Fruit fly (Drosophila melanogaster) whole organism, prepupa: ENCODE data around the gene ppl.

ENCODE experiments used
- Blimp-1 ChIP-seq: fragments of 200-800 bp; sonication (Bioruptor generic); optimal IDR thresholded peaks from 3 replicates; lab custom pipeline; 2017; ENCODE audit warnings: missing biosample characterization, missing genetic modification characterization, mild to moderate bottlenecking, moderate library complexity, missing genetic modification reagents
- CG10631 ChIP-seq: fragments of 200-800 bp; sonication (Bioruptor generic); optimal IDR thresholded peaks from 2 replicates; lab custom pipeline; 2016; ENCODE audit warnings: missing biosample characterization, missing genetic modification characterization
- CG10669 ChIP-seq: fragments of 200-800 bp; sonication (Bioruptor generic); optimal IDR thresholded peaks from 3 replicates; lab custom pipeline; 2018; ENCODE audit warnings: missing biosample characterization, mild to moderate bottlenecking, missing genetic modification characterization, moderate library complexity
- CG11294 ChIP-seq: fragments of 200-800 bp; sonication (Bioruptor generic); IDR thresholded peaks from 2 replicates; pipeline ENCODE4 v1.3.6; 2022; ENCODE audit warnings: missing biosample characterization, missing genetic modification characterization
- CG11762 ChIP-seq: fragments of 200-800 bp; sonication (Bioruptor generic); optimal IDR thresholded peaks from 3 replicates; lab custom pipeline; 2016; ENCODE audit warnings: missing biosample characterization, missing genetic modification characterization; ENCODE audit not compliant: insufficient read depth
- CG11902 ChIP-seq: fragments of 200-800 bp; sonication (Bioruptor generic); optimal IDR thresholded peaks from 3 replicates; lab custom pipeline; 2016; ENCODE audit warnings: missing biosample characterization, missing genetic modification characterization
- CG1621 ChIP-seq: fragments of 200-800 bp; sonication (Bioruptor generic); optimal IDR thresholded peaks from 3 replicates; lab custom pipeline; 2018; ENCODE audit warnings: missing biosample characterization, mild to moderate bottlenecking, missing genetic modification characterization
- CG16779 ChIP-seq: fragments of 200-800 bp; sonication (Bioruptor generic); optimal IDR thresholded peaks from 3 replicates; lab custom pipeline; 2017; ENCODE audit warnings: missing biosample characterization, mild to moderate bottlenecking, missing genetic modification characterization
- CG3032 ChIP-seq: fragments of 200-800 bp; optimal IDR thresholded peaks from 2 replicates; lab custom pipeline; 2019; ENCODE audit warnings: missing biosample characterization, mild to moderate bottlenecking, missing genetic modification characterization, moderate library complexity
- CG31627 ChIP-seq: fragments of 200-800 bp; sonication (Bioruptor generic); optimal IDR thresholded peaks from 3 replicates; lab custom pipeline; 2016; ENCODE audit warnings: missing biosample characterization, missing genetic modification characterization
- CG32006 ChIP-seq: fragments of 200-800 bp; sonication (Bioruptor generic); optimal IDR thresholded peaks from 3 replicates; lab custom pipeline; 2017; ENCODE audit warnings: missing biosample characterization, mild to moderate bottlenecking, missing genetic modification characterization
- CG34406 ChIP-seq: fragments of 200-800 bp; sonication (Bioruptor generic); optimal IDR thresholded peaks from 3 replicates; lab custom pipeline; 2016; ENCODE audit warnings: missing biosample characterization, missing genetic modification characterization
- CG6163 ChIP-seq: fragments of 200-800 bp; sonication (Bioruptor generic); IDR thresholded peaks from 3 replicates; pipeline ENCODE4 v1.3.6; 2022; ENCODE audit warnings: missing biosample characterization, missing genetic modification characterization
- CG6792 ChIP-seq: fragments of 200-800 bp; sonication (Bioruptor generic); optimal IDR thresholded peaks from 3 replicates; lab custom pipeline; 2016; ENCODE audit warnings: missing biosample characterization, missing genetic modification characterization
- CG6854 ChIP-seq: fragments of 200-800 bp; sonication (Bioruptor generic); optimal IDR thresholded peaks from 2 replicates; lab custom pipeline; 2017; ENCODE audit warnings: missing biosample characterization, mild to moderate bottlenecking, missing genetic modification characterization
- CG7368 ChIP-seq: fragments of 200-800 bp; sonication (Bioruptor generic); optimal IDR thresholded peaks from 3 replicates; lab custom pipeline; 2016; ENCODE audit warnings: missing biosample characterization, missing genetic modification characterization
- CG8319 ChIP-seq: fragments of 200-800 bp; sonication (Bioruptor generic); optimal IDR thresholded peaks from 3 replicates; lab custom pipeline; 2016; ENCODE audit warnings: missing biosample characterization, missing genetic modification characterization
- Eip93F ChIP-seq: fragments of 200-800 bp; sonication (Bioruptor generic); optimal IDR thresholded peaks from 2 replicates; lab custom pipeline; 2016; ENCODE audit warnings: missing biosample characterization, mild to moderate bottlenecking, missing genetic modification characterization
- Ets21C ChIP-seq: fragments of 200-800 bp; sonication (Bioruptor generic); optimal IDR thresholded peaks from 3 replicates; lab custom pipeline; 2016; ENCODE audit warnings: missing biosample characterization, missing genetic modification characterization
- Gug ChIP-seq: fragments of 200-800 bp; sonication (Bioruptor generic); IDR thresholded peaks from 2 replicates; pipeline ENCODE4 v1.3.6; 2022; ENCODE audit warnings: missing biosample characterization, missing genetic modification characterization
- Hr38 ChIP-seq: sonication (Bioruptor generic); optimal IDR thresholded peaks from 2 replicates; lab custom pipeline; 2016; ENCODE audit warnings: missing biosample characterization, missing genetic modification characterization
- Hr39 ChIP-seq: fragments of 200-800 bp; sonication (Bioruptor generic); optimal IDR thresholded peaks from 2 replicates; lab custom pipeline; 2016; ENCODE audit warnings: missing biosample characterization, missing genetic modification characterization
- Hr4 ChIP-seq: fragments of 200-800 bp; sonication (Bioruptor generic); optimal IDR thresholded peaks from 3 replicates; lab custom pipeline; 2016; ENCODE audit warnings: missing biosample characterization, missing genetic modification characterization
- Lpt ChIP-seq: fragments of 200-800 bp; sonication (Bioruptor generic); optimal IDR thresholded peaks from 3 replicates; lab custom pipeline; 2016; ENCODE audit warnings: missing biosample characterization, missing genetic modification characterization
- Met ChIP-seq: fragments of 200-800 bp; sonication (Bioruptor generic); optimal IDR thresholded peaks from 3 replicates; lab custom pipeline; 2016; ENCODE audit warnings: missing biosample characterization, missing genetic modification characterization
- OdsH ChIP-seq: fragments of 200-800 bp; sonication (Bioruptor generic); optimal IDR thresholded peaks from 3 replicates; lab custom pipeline; 2016; ENCODE audit warnings: missing biosample characterization, missing genetic modification characterization
- Smox ChIP-seq: fragments of 200-800 bp; sonication (Bioruptor generic); optimal IDR thresholded peaks from 3 replicates; lab custom pipeline; 2016; ENCODE audit warnings: missing biosample characterization, missing genetic modification characterization
- Sox14 ChIP-seq: fragments of 200-800 bp; sonication (Bioruptor generic); optimal IDR thresholded peaks from 3 replicates; lab custom pipeline; 2016; ENCODE audit warnings: missing biosample characterization, missing genetic modification characterization
- Sox15 ChIP-seq: fragments of 200-800 bp; sonication (Bioruptor generic); optimal IDR thresholded peaks from 3 replicates; lab custom pipeline; 2016; ENCODE audit warnings: missing biosample characterization, missing genetic modification characterization
- cyc ChIP-seq: fragments of 200-800 bp; sonication (Bioruptor generic); optimal IDR thresholded peaks from 3 replicates; lab custom pipeline; 2016; ENCODE audit warnings: missing biosample characterization, missing genetic modification characterization
- dac ChIP-seq: fragments of 200-800 bp; sonication (Bioruptor generic); optimal IDR thresholded peaks from 2 replicates; lab custom pipeline; 2017; ENCODE audit warnings: missing biosample characterization, mild to moderate bottlenecking, missing genetic modification characterization
- dsx ChIP-seq: fragments of 200-800 bp; optimal IDR thresholded peaks from 3 replicates; lab custom pipeline; 2019; ENCODE audit warnings: missing biosample characterization, mild to moderate bottlenecking, missing genetic modification characterization, moderate library complexity; ENCODE audit not compliant: poor library complexity, severe bottlenecking
- eg ChIP-seq: fragments of 200-800 bp; sonication (Bioruptor generic); IDR thresholded peaks from 3 replicates; pipeline ENCODE4 v1.3.6; 2022; ENCODE audit warnings: missing biosample characterization, missing genetic modification characterization
- esn ChIP-seq: fragments of 200-800 bp; sonication (Bioruptor generic); optimal IDR thresholded peaks from 2 replicates; lab custom pipeline; 2016; ENCODE audit warnings: missing biosample characterization, mild to moderate bottlenecking, missing genetic modification characterization, moderate library complexity
- fd85E ChIP-seq: fragments of 200-800 bp; sonication (Bioruptor generic); optimal IDR thresholded peaks from 3 replicates; lab custom pipeline; 2016; ENCODE audit warnings: missing biosample characterization, missing genetic modification characterization
- fkh ChIP-seq: fragments of 200-800 bp; sonication (Bioruptor generic); optimal IDR thresholded peaks from 3 replicates; lab custom pipeline; 2017; ENCODE audit warnings: missing biosample characterization, mild to moderate bottlenecking, missing genetic modification characterization, moderate library complexity
- lz ChIP-seq: fragments of 200-800 bp; sonication (Bioruptor generic); optimal IDR thresholded peaks from 3 replicates; lab custom pipeline; 2016; ENCODE audit warnings: missing biosample characterization, missing genetic modification characterization
- net ChIP-seq: fragments of 200-800 bp; sonication (Bioruptor generic); optimal IDR thresholded peaks from 3 replicates; lab custom pipeline; 2016; ENCODE audit warnings: missing biosample characterization, missing genetic modification characterization
- pdm3 ChIP-seq: fragments of 200-800 bp; sonication (Bioruptor generic); optimal IDR thresholded peaks from 3 replicates; lab custom pipeline; 2016; ENCODE audit warnings: missing biosample characterization, missing genetic modification characterization
- salr ChIP-seq, 2 experiments: fragments of 200-800 bp; sonication (Bioruptor generic); optimal IDR thresholded peaks; 3 replicates each; lab custom pipeline; 2016 to 2018; ENCODE audit warnings: missing biosample characterization in 2 of 2, missing genetic modification characterization in 2 of 2, mild to moderate bottlenecking in 1 of 2
- ss ChIP-seq, 2 experiments: fragments of 200-800 bp; sonication (Bioruptor generic); optimal IDR thresholded peaks; 2 replicates in 1 of 2; 3 replicates in 1 of 2; lab custom pipeline; 2017 to 2018; ENCODE audit warnings: mild to moderate bottlenecking in 2 of 2, missing biosample characterization in 2 of 2, missing genetic modification characterization in 2 of 2, moderate library complexity in 1 of 2
- topi ChIP-seq: fragments of 200-800 bp; sonication (Bioruptor generic); optimal IDR thresholded peaks from 3 replicates; lab custom pipeline; 2016; ENCODE audit warnings: missing biosample characterization, missing genetic modification characterization
- vri ChIP-seq: fragments of 200-800 bp; sonication (Bioruptor generic); optimal IDR thresholded peaks from 3 replicates; lab custom pipeline; 2016; ENCODE audit warnings: missing biosample characterization, mild to moderate bottlenecking, missing genetic modification characterization

Gene ppl

DNA sequence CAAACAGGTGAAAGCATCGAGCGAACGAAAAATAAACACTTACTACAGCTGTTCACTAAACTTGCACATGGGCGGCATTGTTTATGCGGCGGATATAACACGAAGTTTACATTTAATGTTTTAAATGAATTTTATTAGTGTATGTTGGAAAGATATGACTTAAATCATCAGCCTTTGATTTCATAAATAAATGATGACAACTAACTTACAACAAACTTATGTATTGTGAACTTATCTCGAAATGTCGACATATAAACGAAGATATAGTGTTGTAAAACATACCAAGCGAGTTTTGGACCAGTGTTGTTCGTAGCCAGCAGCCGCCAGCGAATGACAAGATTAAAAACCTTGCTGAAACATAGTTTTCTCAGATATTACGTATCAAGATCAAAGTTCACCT lies 23.1 kb upstream of the ppl start, which contains the start of the genes CG11309 and CG7632 (continued):
- peak; percentile 78 for TF ChIP-seq Hr38 (GFP tag; lab: Kevin White, UChicago)
- peak; percentile 98 for TF ChIP-seq Eip93F (GFP tag; lab: Kevin White, UChicago)
- TF ChIP-seq dac: peak; percentile 98
- TF ChIP-seq Lpt: peak; percentile 99
- TF ChIP-seq CG11294 (GFP tag; lab: Robert Waterston, UW): peak; percentile 98
- peak; percentile 99 for TF ChIP-seq Sox14 (GFP tag; lab: Kevin White, UChicago)
- TF ChIP-seq Ets21C (GFP tag; lab: Kevin White, UChicago): peak; percentile 98
- TF ChIP-seq Hr39 (GFP tag; lab: Kevin White, UChicago): peak; percentile 98
- TF ChIP-seq fd85E: peak; percentile 97
- peak; percentile 97 for TF ChIP-seq fkh (GFP tag; lab: Kevin White, UChicago)
- peak; percentile 99 to 100 for TF ChIP-seq ss (GFP tag; optimal IDR thresholded peaks at IDR 0.05; lab: Kevin White, UChicago)
- TF ChIP-seq CG6163 (GFP tag; lab: Robert Waterston, UW): peak; percentile 100
- peak; percentile 100 for TF ChIP-seq esn
- TF ChIP-seq, all 60 proteins: peak for 60

- TF ChIP-seq Gug (GFP tag; lab: Robert Waterston, UW): no peak
- TF ChIP-seq OdsH (GFP tag; lab: Kevin White, UChicago): no peak
- no peak for TF ChIP-seq CG6854 (GFP tag; lab: Kevin White, UChicago)
- no peak for TF ChIP-seq CG11902 (GFP tag; lab: Kevin White, UChicago)
- no peak for TF ChIP-seq Eip93F (GFP tag; lab: Kevin White, UChicago)
- TF ChIP-seq CG11762: no peak
- no peak for TF ChIP-seq Lpt
- no peak for TF ChIP-seq salr (GFP tag; optimal IDR thresholded peaks at IDR 0.05; lab: Kevin White, UChicago)
- no peak for TF ChIP-seq topi (GFP tag; lab: Kevin White, UChicago)
- no peak for TF ChIP-seq Smox (GFP tag; lab: Kevin White, UChicago)
- TF ChIP-seq Sox15 (GFP tag; lab: Kevin White, UChicago): no peak
- no peak for TF ChIP-seq CG31627 (GFP tag; lab: Kevin White, UChicago)
- no peak for TF ChIP-seq cyc (GFP tag; lab: Kevin White, UChicago)
- TF ChIP-seq vri: no peak
- no peak for TF ChIP-seq dsx
- no peak for TF ChIP-seq CG32006
- TF ChIP-seq CG10669 (GFP tag; lab: Kevin White, UChicago): no peak
- no peak for TF ChIP-seq CG6163 (GFP tag; lab: Robert Waterston, UW)
These were observed 22.4 kb upstream of the ppl start for dm6 chr3L:21303659-21304058.

- no peak for TF ChIP-seq CG6792
- TF ChIP-seq ss (GFP tag; optimal IDR thresholded peaks at IDR 0.05; lab: Kevin White, UChicago): no peak
- TF ChIP-seq pdm3 (GFP tag; lab: Kevin White, UChicago): no peak
- no peak for TF ChIP-seq CG3032
- TF ChIP-seq CG7368 (GFP tag; lab: Kevin White, UChicago): no peak
- TF ChIP-seq CG11902 (GFP tag; lab: Kevin White, UChicago): no peak
- TF ChIP-seq Hr4: no peak
These were observed 21.2 kb upstream of the ppl start for dm6 chr3L:21302493-21302892.

dm6 chr3L:21301737-21302487 lies 20.6 kb upstream of the ppl start:
- no peak for TF ChIP-seq CG16779
- no peak for TF ChIP-seq Hr4
- no peak for TF ChIP-seq ss (GFP tag; optimal IDR thresholded peaks at IDR 0.05; lab: Kevin White, UChicago)
- no peak for TF ChIP-seq CG32006
- no peak for TF ChIP-seq eg
- TF ChIP-seq CG6163 (GFP tag; lab: Robert Waterston, UW): no peak
- TF ChIP-seq Met (GFP tag; lab: Kevin White, UChicago): no peak
- TF ChIP-seq esn: no peak
- TF ChIP-seq CG7368 (GFP tag; lab: Kevin White, UChicago): no peak
- TF ChIP-seq fd85E: no peak
- TF ChIP-seq fkh (GFP tag; lab: Kevin White, UChicago): no peak
- TF ChIP-seq CG8319 (GFP tag; lab: Kevin White, UChicago): no peak
- no peak for TF ChIP-seq CG34406 (GFP tag; lab: Kevin White, UChicago)
- TF ChIP-seq lz: no peak
- no peak for TF ChIP-seq Sox15 (GFP tag; lab: Kevin White, UChicago)
- no peak for TF ChIP-seq net (GFP tag; lab: Kevin White, UChicago)
- no peak for TF ChIP-seq Hr39 (GFP tag; lab: Kevin White, UChicago)
- no peak for TF ChIP-seq CG31627 (GFP tag; lab: Kevin White, UChicago)
- peak; percentile 3 for TF ChIP-seq CG10669 (GFP tag; lab: Kevin White, UChicago)
- TF ChIP-seq CG10631 (GFP tag; lab: Kevin White, UChicago): no peak
- no peak for TF ChIP-seq topi (GFP tag; lab: Kevin White, UChicago)
- TF ChIP-seq CG1621 (tag; lab: Kevin White, UChicago): no peak
- TF ChIP-seq CG6854 (GFP tag; lab: Kevin White, UChicago): no peak
- peak; percentile 85 for TF ChIP-seq Blimp-1 (GFP tag; lab: Kevin White, UChicago)
- TF ChIP-seq OdsH (GFP tag; lab: Kevin White, UChicago): no peak
